Fruit fly (Drosophila melanogaster): ENCODE measurements around the gene IP3K1.
A peak's percentile ranks its signal among the peaks of the same experiment; 100 is the strongest.

Gene IP3K1

DNA sequence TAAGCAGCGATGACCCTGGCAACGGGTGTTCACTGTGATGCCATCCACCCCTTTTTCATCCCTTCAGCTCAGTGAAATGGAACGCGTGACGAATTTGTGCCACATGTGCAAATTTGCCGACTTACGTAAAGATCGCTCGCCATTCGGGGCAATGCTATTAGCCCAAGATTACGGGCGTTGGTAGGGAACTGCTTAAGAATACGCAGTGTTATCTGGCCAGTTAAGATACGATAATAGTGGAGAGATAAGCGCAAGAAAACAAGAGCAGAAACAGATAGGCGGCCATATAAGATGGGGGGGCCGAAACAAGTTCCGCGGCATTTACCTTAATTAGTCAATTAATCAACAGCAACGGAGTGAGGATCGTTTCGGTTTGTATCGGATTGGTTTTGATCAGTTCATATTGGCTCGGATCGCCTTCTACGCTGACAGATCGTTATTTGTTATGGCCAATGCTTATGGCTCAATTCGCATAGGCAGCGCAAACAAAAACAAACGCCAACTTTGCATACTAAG lies 3.8 kb downstream of the IP3K1 start (continued):
- TF ChIP-seq MBD-R2 (GFP tag; IDR thresholded peaks at IDR 0.05) (no peak), lbe (GFP tag; optimal IDR thresholded peaks at IDR 0.05) (peak; percentile 5), NFAT (GFP tag; IDR thresholded peaks at IDR 0.05) (no peak), CG10543 (GFP tag; optimal IDR thresholded peaks at IDR 0.05) (peak; percentile 55), Atf6 (GFP tag; IDR thresholded peaks at IDR 0.05) (no peak), nom (GFP tag; optimal IDR thresholded peaks at IDR 0.05) (peak; percentile 22), Tbp (GFP tag; optimal IDR thresholded peaks at IDR 0.05) (no peak), CG18599 (GFP tag; optimal IDR thresholded peaks at IDR 0.05) (no peak), CG3838 (GFP tag; optimal IDR thresholded peaks at IDR 0.05) (no peak), CG17359 (tag; optimal IDR thresholded peaks at IDR 0.05) (no peak), CG2875 (GFP tag; optimal IDR thresholded peaks at IDR 0.05) (no peak), CG1647 (GFP tag; optimal IDR thresholded peaks at IDR 0.05) (no peak), ssp (GFP tag; IDR thresholded peaks at IDR 0.05) (no peak), pho (GFP tag; optimal IDR thresholded peaks at IDR 0.05) (no peak), Dad (GFP tag; optimal IDR thresholded peaks at IDR 0.05) (no peak), Hmr (GFP tag; optimal IDR thresholded peaks at IDR 0.05) (peak; percentile 30), CG7357 (GFP tag; IDR thresholded peaks at IDR 0.05) (no peak), Xbp1 (GFP tag; optimal IDR thresholded peaks at IDR 0.05) (no peak), lola (GFP tag; optimal IDR thresholded peaks at IDR 0.05) (no peak), al (GFP tag; IDR thresholded peaks at IDR 0.05) (no peak), CG12104 (GFP tag; optimal IDR thresholded peaks at IDR 0.05) (no peak), corto (GFP tag; optimal IDR thresholded peaks at IDR 0.05) (no peak), gsb-n (tag; optimal IDR thresholded peaks at IDR 0.05) (peak; percentile 17), CG32772 (GFP tag; IDR thresholded peaks at IDR 0.05) (no peak), Trl (optimal IDR thresholded peaks at IDR 0.05) (no peak), Trl (GFP tag; optimal IDR thresholded peaks at IDR 0.05) (no peak), lilli (GFP tag; optimal IDR thresholded peaks at IDR 0.05) (no peak), gro (GFP tag; optimal IDR thresholded peaks at IDR 0.05) (no peak), Ets97D (GFP tag; optimal IDR thresholded peaks at IDR 0.05) (no peak), CG9215 (GFP tag; IDR thresholded peaks at IDR 0.05) (no peak), CG34376 (GFP tag; optimal IDR thresholded peaks at IDR 0.05) (peak; percentile 41), CG13424 (tag; optimal IDR thresholded peaks at IDR 0.05) (no peak), ash1 (GFP tag; optimal IDR thresholded peaks at IDR 0.05) (no peak), abd-A (tag; optimal IDR thresholded peaks at IDR 0.05) (peak; percentile 95), wdn (GFP tag; IDR thresholded peaks at IDR 0.05) (no peak), CG4820 (GFP tag; optimal IDR thresholded peaks at IDR 0.05) (no peak), ap (GFP tag; IDR thresholded peaks at IDR 0.05) (no peak), Bdp1 (GFP tag; optimal IDR thresholded peaks at IDR 0.05) (no peak), yki (optimal IDR thresholded peaks at IDR 0.05) (no peak), CG15601 (tag; optimal IDR thresholded peaks at IDR 0.05) (no peak), Oli (tag; optimal IDR thresholded peaks at IDR 0.05) (no peak), cwo (GFP tag; optimal IDR thresholded peaks at IDR 0.05) (peak; percentile 63), eve (GFP tag; optimal IDR thresholded peaks at IDR 0.05) (no peak), CG10147 (GFP tag; optimal IDR thresholded peaks at IDR 0.05) (no peak), CG8765 (GFP tag; IDR thresholded peaks at IDR 0.05) (no peak), CG16779 (GFP tag; IDR thresholded peaks at IDR 0.05) (no peak), sc (optimal IDR thresholded peaks at IDR 0.05) (no peak), sc (GFP tag; optimal IDR thresholded peaks at IDR 0.05) (no peak), CG30403 (GFP tag; optimal IDR thresholded peaks at IDR 0.05) (no peak), amos (GFP tag; IDR thresholded peaks at IDR 0.05; ENCODE audit: partially characterized antibody) (no peak), sim (GFP tag; IDR thresholded peaks at IDR 0.05) (no peak), grn (GFP tag; optimal IDR thresholded peaks at IDR 0.05) (peak; percentile 80)
